Fruit fly (Drosophila melanogaster): ENCODE results near the gene CG10588.

CG10588 gene

DNA sequence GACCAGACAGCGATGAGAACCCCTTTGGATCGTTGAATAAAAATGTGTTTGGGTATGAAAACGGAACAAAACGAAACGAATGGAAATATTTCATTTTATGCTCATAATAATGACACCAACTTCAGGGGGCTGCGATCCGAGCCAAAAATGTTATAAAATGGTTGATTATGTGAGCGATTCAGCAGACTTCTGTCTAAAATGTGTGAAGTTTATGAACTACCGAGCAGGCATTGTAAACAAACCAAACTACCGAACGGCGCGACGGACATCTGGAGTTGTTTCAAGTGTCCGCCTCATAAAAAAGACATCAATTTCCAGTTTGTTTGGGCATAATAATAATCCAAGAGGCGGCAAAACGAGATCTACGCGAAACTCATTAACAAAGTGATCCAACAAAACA is 36.2 kb upstream of the CG10588 start:
- no peak for TF ChIP-seq Ets98B (GFP tag; IDR thresholded peaks at IDR 0.05)
- no peak for TF ChIP-seq CG32121 (GFP tag; IDR thresholded peaks at IDR 0.05)
- no peak for TF ChIP-seq CG17806 (tag; optimal IDR thresholded peaks at IDR 0.05)
- no peak for TF ChIP-seq CG12605 (GFP tag; IDR thresholded peaks at IDR 0.05)
- no peak for TF ChIP-seq CG15710 (tag; optimal IDR thresholded peaks at IDR 0.05)
- TF ChIP-seq Snoo (tag; optimal IDR thresholded peaks at IDR 0.05), result no peak
- TF ChIP-seq rn (GFP tag; IDR thresholded peaks at IDR 0.05), result no peak
- no peak for TF ChIP-seq CG8159 (tag; optimal IDR thresholded peaks at IDR 0.05)
- TF ChIP-seq CG13204 (GFP tag; optimal IDR thresholded peaks at IDR 0.05), result no peak
- TF ChIP-seq Pif1B (GFP tag; optimal IDR thresholded peaks at IDR 0.05), result no peak
- no peak for TF ChIP-seq CG8301 (tag; optimal IDR thresholded peaks at IDR 0.05)

DNA sequence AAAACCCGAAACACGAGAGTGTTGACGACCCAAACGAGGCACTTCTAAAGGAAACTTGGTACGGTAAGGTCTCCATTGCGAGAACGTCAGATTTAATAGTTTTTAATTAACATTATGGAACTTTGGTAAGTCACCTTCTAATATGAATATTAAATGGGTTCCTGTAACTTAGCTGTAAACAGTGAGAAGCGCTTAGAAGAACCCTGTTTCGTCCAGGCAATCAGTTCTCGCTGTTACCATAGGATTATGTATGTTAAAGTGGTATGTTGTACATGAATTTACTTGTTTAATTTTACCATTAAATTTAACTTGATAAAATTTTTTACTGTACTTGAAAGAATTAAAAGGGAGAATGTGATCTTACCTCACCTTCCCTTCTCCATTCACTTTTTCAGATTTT is 34.9 kb upstream of the CG10588 start:
- TF ChIP-seq rn (GFP tag; IDR thresholded peaks at IDR 0.05) (no peak), CG4496 (GFP tag; IDR thresholded peaks at IDR 0.05) (no peak), CG10348 (GFP tag; IDR thresholded peaks at IDR 0.05) (no peak), CG14655 (GFP tag; optimal IDR thresholded peaks at IDR 0.05) (no peak), CG32121 (GFP tag; IDR thresholded peaks at IDR 0.05) (no peak), Pif1B (GFP tag; optimal IDR thresholded peaks at IDR 0.05) (no peak), Snoo (tag; optimal IDR thresholded peaks at IDR 0.05) (no peak), CG34367 (tag; optimal IDR thresholded peaks at IDR 0.05) (no peak), EcR (GFP tag; optimal IDR thresholded peaks at IDR 0.05) (no peak), gl (tag; optimal IDR thresholded peaks at IDR 0.05) (no peak), CG13204 (GFP tag; optimal IDR thresholded peaks at IDR 0.05) (no peak), D1 (tag; optimal IDR thresholded peaks at IDR 0.05) (no peak), Ets98B (GFP tag; IDR thresholded peaks at IDR 0.05) (no peak), Pif1A (GFP tag; optimal IDR thresholded peaks at IDR 0.05) (no peak), CG12605 (GFP tag; IDR thresholded peaks at IDR 0.05) (no peak), CG8159 (tag; optimal IDR thresholded peaks at IDR 0.05) (no peak), fd96Ca (GFP tag; IDR thresholded peaks at IDR 0.05) (no peak), CG15710 (tag; optimal IDR thresholded peaks at IDR 0.05) (no peak)

DNA sequence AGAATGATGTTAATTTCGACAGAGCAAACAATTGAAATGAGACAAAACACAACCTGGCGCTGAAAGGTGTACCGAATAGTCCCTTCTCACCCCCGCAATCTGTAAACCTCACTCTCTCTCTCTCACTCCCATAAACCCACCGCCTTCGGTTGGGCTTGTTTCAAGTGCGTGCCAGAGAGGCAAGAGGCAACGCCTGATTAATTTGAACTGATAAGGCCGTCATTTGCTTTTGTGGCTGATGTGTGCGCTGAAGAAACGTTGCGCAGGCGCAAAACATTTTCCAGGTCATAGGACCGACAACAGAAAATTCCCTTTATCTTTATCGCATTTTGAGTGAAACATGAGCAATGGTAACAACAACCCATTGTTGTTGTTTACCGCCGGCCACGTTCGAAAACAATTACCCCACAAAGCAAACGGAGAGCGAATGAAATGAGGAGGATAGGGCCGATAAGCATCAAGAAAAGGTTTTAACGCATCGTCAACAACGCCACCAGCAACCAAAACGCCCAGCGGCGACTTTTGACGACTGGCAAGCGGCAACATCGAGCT is 34.4 kb upstream of the CG10588 start:
- TF ChIP-seq EcR (GFP tag; optimal IDR thresholded peaks at IDR 0.05) (peak; percentile 78), CG13204 (GFP tag; optimal IDR thresholded peaks at IDR 0.05) (peak; percentile 2), CG4496 (GFP tag; IDR thresholded peaks at IDR 0.05) (no peak)

DNA sequence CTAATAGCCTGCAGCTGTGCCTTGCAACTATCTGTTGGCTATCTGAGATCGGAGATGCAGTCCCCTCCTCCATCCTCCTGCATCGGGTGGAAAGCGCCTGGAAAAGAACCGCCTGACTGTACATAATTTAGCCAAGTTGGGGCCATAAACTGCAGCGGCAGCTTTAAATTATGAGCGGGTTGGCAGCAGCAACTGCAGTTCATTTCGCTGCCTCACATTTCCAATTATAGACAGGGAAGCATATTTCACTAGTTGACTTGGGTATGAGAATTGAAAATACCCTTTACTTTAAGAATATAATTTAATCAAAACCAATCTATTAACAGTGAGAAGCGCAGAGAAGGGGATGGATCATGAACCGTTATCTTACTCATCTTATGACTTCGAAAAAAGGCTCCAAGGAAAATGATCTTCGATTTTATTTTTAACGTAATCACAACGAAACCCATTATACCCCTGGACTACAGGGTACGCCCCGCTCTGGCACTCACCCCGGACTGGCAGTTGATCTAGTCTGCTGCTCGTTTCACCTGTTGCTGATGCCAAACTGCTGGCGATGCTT is 33.6 kb upstream of the CG10588 start:
- TF ChIP-seq CG8301 (tag; optimal IDR thresholded peaks at IDR 0.05), result peak; percentile 90
- TF ChIP-seq CG10348 (GFP tag; IDR thresholded peaks at IDR 0.05), result no peak
- peak; percentile 60 for TF ChIP-seq CG12605 (GFP tag; IDR thresholded peaks at IDR 0.05)
- TF ChIP-seq gl (tag; optimal IDR thresholded peaks at IDR 0.05), result peak; percentile 75
- peak; percentile 83 for TF ChIP-seq Pif1A (GFP tag; optimal IDR thresholded peaks at IDR 0.05)
- TF ChIP-seq CG14655 (GFP tag; optimal IDR thresholded peaks at IDR 0.05), result peak; percentile 93
- TF ChIP-seq CG13204 (GFP tag; optimal IDR thresholded peaks at IDR 0.05), result peak; percentile 70
- TF ChIP-seq CG4496 (GFP tag; IDR thresholded peaks at IDR 0.05), result peak; percentile 84
- peak; percentile 60 for TF ChIP-seq D1 (tag; optimal IDR thresholded peaks at IDR 0.05)
- peak; percentile 63 for TF ChIP-seq CG32121 (GFP tag; IDR thresholded peaks at IDR 0.05)
- TF ChIP-seq CG9948 (tag; optimal IDR thresholded peaks at IDR 0.05), result peak; percentile 90
- TF ChIP-seq Pif1B (GFP tag; optimal IDR thresholded peaks at IDR 0.05), result peak; percentile 81
- TF ChIP-seq Ets98B (GFP tag; IDR thresholded peaks at IDR 0.05), result peak; percentile 81
- TF ChIP-seq fd96Ca (GFP tag; IDR thresholded peaks at IDR 0.05), result peak; percentile 82; the same call in 2 of the 3 replicates
- TF ChIP-seq CG17806 (tag; optimal IDR thresholded peaks at IDR 0.05), result peak; percentile 89
- peak; percentile 14 for TF ChIP-seq Snoo (tag; optimal IDR thresholded peaks at IDR 0.05)
- peak; percentile 72 for TF ChIP-seq rn (GFP tag; IDR thresholded peaks at IDR 0.05)
- peak; percentile 90 for TF ChIP-seq CG8159 (tag; optimal IDR thresholded peaks at IDR 0.05)
- peak; percentile 86 for TF ChIP-seq CG34367 (tag; optimal IDR thresholded peaks at IDR 0.05)
- TF ChIP-seq CG15710 (tag; optimal IDR thresholded peaks at IDR 0.05), result peak; percentile 87
- TF ChIP-seq EcR (GFP tag; optimal IDR thresholded peaks at IDR 0.05), result peak; percentile 29

DNA sequence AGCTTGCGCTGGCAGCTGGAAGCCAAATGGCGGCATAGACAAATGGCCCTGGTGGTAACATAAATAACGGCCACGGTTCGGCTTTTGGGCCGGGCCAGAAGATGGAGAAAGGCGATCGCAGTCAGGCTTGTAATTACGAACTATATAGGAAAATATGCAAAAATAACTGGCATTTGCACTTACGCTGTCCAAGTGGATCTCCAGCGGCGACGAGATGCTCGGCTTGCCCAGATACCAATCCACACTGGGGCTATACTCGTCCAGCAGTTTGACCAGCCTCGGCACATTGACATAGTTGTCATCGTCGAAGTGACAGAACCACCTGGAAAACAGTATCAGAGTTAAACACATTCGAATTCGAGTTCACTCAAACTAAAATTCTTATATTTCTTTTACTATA is 29.2 kb upstream of the CG10588 start, which contains the start of gene CG10589:
Gene CG10589 (plus strand): TSS at position 301 of the 400 bp plus-strand sequence.
- TF ChIP-seq CG10348 (GFP tag; IDR thresholded peaks at IDR 0.05) (no peak), CG34367 (tag; optimal IDR thresholded peaks at IDR 0.05) (no peak), Ets98B (GFP tag; IDR thresholded peaks at IDR 0.05) (no peak), Pif1A (GFP tag; optimal IDR thresholded peaks at IDR 0.05) (no peak), CG9948 (tag; optimal IDR thresholded peaks at IDR 0.05) (no peak), rn (GFP tag; IDR thresholded peaks at IDR 0.05) (no peak), CG15710 (tag; optimal IDR thresholded peaks at IDR 0.05) (no peak), EcR (GFP tag; optimal IDR thresholded peaks at IDR 0.05) (no peak), fd96Ca (GFP tag; IDR thresholded peaks at IDR 0.05) (no peak), CG8301 (tag; optimal IDR thresholded peaks at IDR 0.05) (no peak), CG13204 (GFP tag; optimal IDR thresholded peaks at IDR 0.05) (no peak), CG32121 (GFP tag; IDR thresholded peaks at IDR 0.05) (no peak), CG4496 (GFP tag; IDR thresholded peaks at IDR 0.05) (no peak), CG12605 (GFP tag; IDR thresholded peaks at IDR 0.05) (no peak), gl (tag; optimal IDR thresholded peaks at IDR 0.05) (no peak), CG14655 (GFP tag; optimal IDR thresholded peaks at IDR 0.05) (no peak), CG17806 (tag; optimal IDR thresholded peaks at IDR 0.05) (no peak), Snoo (tag; optimal IDR thresholded peaks at IDR 0.05) (no peak)

DNA sequence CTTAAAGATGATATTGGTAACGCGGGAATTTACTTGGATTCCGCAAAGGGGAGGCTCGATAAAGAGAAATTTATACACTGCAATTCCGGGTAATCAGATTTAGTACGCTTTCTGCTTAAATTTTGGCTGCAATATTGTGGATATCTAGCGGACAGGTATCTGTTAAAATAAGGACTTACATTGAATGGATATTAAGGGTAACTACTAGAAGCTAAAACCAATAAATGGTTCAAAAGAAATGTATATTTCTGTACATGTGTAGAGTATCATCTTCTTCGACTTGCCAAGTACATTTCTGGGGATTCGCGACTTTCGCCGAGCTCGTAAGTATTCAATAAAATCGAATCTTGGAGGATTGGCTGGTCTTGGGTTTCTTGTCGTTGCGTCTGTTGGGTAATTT is 27.3 kb upstream of the CG10588 start:
- TF ChIP-seq CG4496 (GFP tag; IDR thresholded peaks at IDR 0.05) (no peak), CG13204 (GFP tag; optimal IDR thresholded peaks at IDR 0.05) (no peak), D1 (tag; optimal IDR thresholded peaks at IDR 0.05) (no peak), CG12605 (GFP tag; IDR thresholded peaks at IDR 0.05) (no peak), EcR (GFP tag; optimal IDR thresholded peaks at IDR 0.05) (no peak), Pif1A (GFP tag; optimal IDR thresholded peaks at IDR 0.05) (no peak), CG34367 (tag; optimal IDR thresholded peaks at IDR 0.05) (peak; percentile 13), CG8301 (tag; optimal IDR thresholded peaks at IDR 0.05) (peak; percentile 11), Ets98B (GFP tag; IDR thresholded peaks at IDR 0.05) (no peak), fd96Ca (GFP tag; IDR thresholded peaks at IDR 0.05) (no peak), CG9948 (tag; optimal IDR thresholded peaks at IDR 0.05) (no peak), CG10348 (GFP tag; IDR thresholded peaks at IDR 0.05) (no peak), gl (tag; optimal IDR thresholded peaks at IDR 0.05) (no peak), CG15710 (tag; optimal IDR thresholded peaks at IDR 0.05) (peak; percentile 36), CG14655 (GFP tag; optimal IDR thresholded peaks at IDR 0.05) (peak; percentile 11), rn (GFP tag; IDR thresholded peaks at IDR 0.05) (no peak), CG32121 (GFP tag; IDR thresholded peaks at IDR 0.05) (no peak), Snoo (tag; optimal IDR thresholded peaks at IDR 0.05) (no peak), CG17806 (tag; optimal IDR thresholded peaks at IDR 0.05) (no peak), CG8159 (tag; optimal IDR thresholded peaks at IDR 0.05) (peak; percentile 51), Pif1B (GFP tag; optimal IDR thresholded peaks at IDR 0.05) (no peak)

Data from whole organism, pupa.